Fruit fly (Drosophila melanogaster) whole organism, embryonic: ENCODE measurements around the gene CG34126.

Source experiments
- Abd-B ChIP-seq: fragments of 200-800 bp; sonication (Bioruptor generic); optimal IDR thresholded peaks from 2 replicates; lab custom pipeline; 2018; ENCODE audit warnings: missing biosample characterization, mild to moderate bottlenecking, missing genetic modification characterization, moderate library complexity
- BEAF-32 ChIP-seq: fragments of 200-800 bp; sonication (Bioruptor generic); optimal IDR thresholded peaks from 3 replicates; lab custom pipeline; 2017; ENCODE audit warnings: missing biosample characterization, missing genetic modification characterization, mild to moderate bottlenecking, moderate library complexity, missing genetic modification reagents
- CG13424 ChIP-seq: fragments of 200-800 bp; sonication (Bioruptor generic); optimal IDR thresholded peaks from 2 replicates; lab custom pipeline; 2019; ENCODE audit warnings: missing biosample characterization, mild to moderate bottlenecking, missing genetic modification characterization, moderate library complexity
- CG14860 ChIP-seq: fragments of 200-800 bp; sonication (Bioruptor generic); IDR thresholded peaks from 3 replicates; pipeline ENCODE4 v1.3.6; 2022; ENCODE audit warnings: missing biosample characterization, missing genetic modification characterization; ENCODE audit not compliant: partially characterized antibody
- CG15269 ChIP-seq: fragments of 200-800 bp; sonication (Bioruptor generic); optimal IDR thresholded peaks from 2 replicates; lab custom pipeline; 2018; ENCODE audit warnings: missing biosample characterization, mild to moderate bottlenecking, missing genetic modification characterization, moderate library complexity
- CG1529 ChIP-seq: fragments of 200-800 bp; sonication (Bioruptor generic); optimal IDR thresholded peaks from 3 replicates; lab custom pipeline; 2018; ENCODE audit warnings: missing biosample characterization, missing genetic modification characterization
- CG16813 ChIP-seq: fragments of 200-800 bp; sonication (Bioruptor generic); IDR thresholded peaks from 3 replicates; pipeline ENCODE4 v1.3.6; 2022; ENCODE audit warnings: missing biosample characterization, missing genetic modification characterization; ENCODE audit not compliant: partially characterized antibody
- CG16863 ChIP-seq: fragments of 200-800 bp; sonication (Bioruptor generic); optimal IDR thresholded peaks from 3 replicates; lab custom pipeline; 2016; ENCODE audit warnings: missing biosample characterization, missing genetic modification characterization
- CG17186 ChIP-seq: fragments of 200-800 bp; sonication (Bioruptor generic); optimal IDR thresholded peaks from 3 replicates; lab custom pipeline; 2017; ENCODE audit warnings: missing biosample characterization, missing genetic modification reagents, missing genetic modification characterization
- CG17802 ChIP-seq: fragments of 200-800 bp; sonication (Bioruptor generic); optimal IDR thresholded peaks from 2 replicates; lab custom pipeline; 2018; ENCODE audit warnings: missing biosample characterization, mild to moderate bottlenecking, missing genetic modification characterization, moderate library complexity
- CG17829 ChIP-seq: fragments of 200-800 bp; optimal IDR thresholded peaks from 2 replicates; lab custom pipeline; 2019; ENCODE audit warnings: missing biosample characterization, mild to moderate bottlenecking, missing genetic modification characterization, moderate library complexity
- CG2678 ChIP-seq: fragments of 200-800 bp; sonication (Bioruptor generic); optimal IDR thresholded peaks from 3 replicates; lab custom pipeline; 2019; ENCODE audit warnings: missing biosample characterization, mild to moderate bottlenecking, missing genetic modification characterization, moderate library complexity
- CG30403 ChIP-seq: fragments of 200-800 bp; sonication (Bioruptor generic); optimal IDR thresholded peaks from 3 replicates; lab custom pipeline; 2016; ENCODE audit warnings: missing biosample characterization, missing genetic modification characterization
- CG4328 ChIP-seq: fragments of 200-800 bp; sonication (Bioruptor generic); optimal IDR thresholded peaks from 3 replicates; lab custom pipeline; 2017; ENCODE audit warnings: missing biosample characterization, missing genetic modification reagents, missing genetic modification characterization
- CG5180 ChIP-seq: fragments of 200-800 bp; sonication (Bioruptor generic); optimal IDR thresholded peaks from 3 replicates; lab custom pipeline; 2017; ENCODE audit warnings: missing biosample characterization, missing genetic modification characterization, mild to moderate bottlenecking, moderate library complexity, missing genetic modification reagents
- CG6683 ChIP-seq: fragments of 200-800 bp; sonication (Bioruptor generic); optimal IDR thresholded peaks from 2 replicates; lab custom pipeline; 2017; ENCODE audit warnings: missing biosample characterization, mild to moderate bottlenecking, missing genetic modification characterization, missing genetic modification reagents
- CG7271 ChIP-seq: fragments of 200-800 bp; sonication (Bioruptor generic); optimal IDR thresholded peaks from 2 replicates; lab custom pipeline; 2018; ENCODE audit warnings: missing biosample characterization, mild to moderate bottlenecking, missing genetic modification characterization, moderate library complexity
- CG7963 ChIP-seq: fragments of 200-800 bp; sonication (Bioruptor generic); IDR thresholded peaks from 3 replicates; pipeline ENCODE4 v1.3.6; 2022; ENCODE audit warnings: missing biosample characterization, missing genetic modification characterization; ENCODE audit not compliant: partially characterized antibody
- CG8281 ChIP-seq: fragments of 200-800 bp; sonication (Bioruptor generic); optimal IDR thresholded peaks from 2 replicates; lab custom pipeline; 2018; ENCODE audit warnings: missing biosample characterization, mild to moderate bottlenecking, missing genetic modification characterization, moderate library complexity
- CG8290 ChIP-seq, 3 experiments: fragments of 200-800 bp; sonication (Bioruptor generic); optimal IDR thresholded peaks; 2 replicates each; lab custom pipeline; 2016 to 2019; ENCODE audit warnings: missing biosample characterization in 3 of 3, missing genetic modification characterization in 3 of 3, mild to moderate bottlenecking in 2 of 3, moderate library complexity in 1 of 3
- CG9215 ChIP-seq: fragments of 200-800 bp; sonication (Bioruptor generic); IDR thresholded peaks from 2 replicates; pipeline ENCODE4 v1.3.6; 2022; ENCODE audit warnings: missing biosample characterization, missing genetic modification characterization
- CG9797 ChIP-seq: fragments of 200-800 bp; sonication (Bioruptor generic); optimal IDR thresholded peaks from 3 replicates; lab custom pipeline; 2018; ENCODE audit warnings: missing biosample characterization, mild to moderate bottlenecking, missing genetic modification characterization
- Dbx ChIP-seq: fragments of 200-800 bp; sonication (Bioruptor generic); IDR thresholded peaks from 3 replicates; pipeline ENCODE4 v1.3.6; 2022; ENCODE audit warnings: missing biosample characterization, missing genetic modification characterization
- Gug ChIP-seq: fragments of 200-800 bp; sonication (Bioruptor generic); IDR thresholded peaks from 4 replicates; pipeline ENCODE4 v1.3.6; 2022; ENCODE audit warnings: missing biosample characterization, missing genetic modification characterization
- Hr3 ChIP-seq: fragments of 200-800 bp; sonication (Bioruptor generic); optimal IDR thresholded peaks from 3 replicates; lab custom pipeline; 2016; ENCODE audit warnings: missing biosample characterization, missing genetic modification characterization
- Lpt ChIP-seq: fragments of >200 bp; optimal IDR thresholded peaks from 2 replicates; lab custom pipeline; 2018; ENCODE audit warnings: missing biosample characterization, missing genetic modification characterization
- Oaz ChIP-seq: fragments of 200-800 bp; sonication (Bioruptor generic); IDR thresholded peaks from 2 replicates; pipeline ENCODE4 v1.3.6; 2022; ENCODE audit warnings: missing biosample characterization, missing genetic modification characterization
- Opbp ChIP-seq: fragments of 200-800 bp; sonication (Bioruptor generic); IDR thresholded peaks from 3 replicates; pipeline ENCODE4 v1.3.6; 2022; ENCODE audit warnings: missing biosample characterization, missing genetic modification characterization; ENCODE audit not compliant: partially characterized antibody
- Scr ChIP-seq: fragments of 200-800 bp; sonication (Bioruptor generic); IDR thresholded peaks from 2 replicates; pipeline ENCODE4 v1.3.6; 2022; ENCODE audit warnings: missing biosample characterization, missing genetic modification characterization; ENCODE audit not compliant: partially characterized antibody
- ap ChIP-seq: fragments of 200-800 bp; sonication (Bioruptor generic); IDR thresholded peaks from 2 replicates; pipeline ENCODE4 v1.3.6; 2022; ENCODE audit warnings: missing biosample characterization, missing genetic modification characterization
- bsh ChIP-seq, 2 experiments: fragments of 200-800 bp; sonication (Bioruptor generic); optimal IDR thresholded peaks; 2 replicates each; lab custom pipeline; 2017 to 2018; ENCODE audit warnings: mild to moderate bottlenecking in 2 of 2, missing biosample characterization in 2 of 2, missing genetic modification characterization in 2 of 2, moderate library complexity in 1 of 2
- ems ChIP-seq: fragments of 200-800 bp; sonication (Bioruptor generic); optimal IDR thresholded peaks from 3 replicates; lab custom pipeline; 2016; ENCODE audit warnings: missing biosample characterization, missing genetic modification characterization
- gce ChIP-seq: fragments of 200-800 bp; sonication (Bioruptor generic); IDR thresholded peaks from 3 replicates; pipeline ENCODE4 v1.3.6; 2022; ENCODE audit warnings: missing biosample characterization, missing genetic modification characterization
- gro ChIP-seq: fragments of 200-800 bp; sonication (Bioruptor generic); optimal IDR thresholded peaks from 2 replicates; lab custom pipeline; 2016; ENCODE audit warnings: missing biosample characterization, missing genetic modification characterization
- gsb-n ChIP-seq: fragments of 200-800 bp; sonication (Bioruptor generic); optimal IDR thresholded peaks from 3 replicates; lab custom pipeline; 2018; ENCODE audit warnings: missing biosample characterization, mild to moderate bottlenecking, missing genetic modification characterization
- jigr1 ChIP-seq: fragments of 200-800 bp; sonication (Bioruptor generic); IDR thresholded peaks from 3 replicates; pipeline ENCODE4 v1.3.6; 2022; ENCODE audit warnings: missing biosample characterization, missing genetic modification characterization
- ken ChIP-seq: fragments of 200-800 bp; sonication (Bioruptor generic); IDR thresholded peaks from 3 replicates; pipeline ENCODE4 v1.3.6; 2022; ENCODE audit warnings: missing biosample characterization, missing genetic modification characterization
- odd ChIP-seq: fragments of 200-800 bp; sonication (Bioruptor generic); optimal IDR thresholded peaks from 2 replicates; lab custom pipeline; 2017; ENCODE audit warnings: missing biosample characterization, mild to moderate bottlenecking, missing genetic modification characterization
- phol ChIP-seq: fragments of 200-800 bp; sonication (Bioruptor generic); optimal IDR thresholded peaks from 3 replicates; lab custom pipeline; 2018; ENCODE audit warnings: missing biosample characterization, mild to moderate bottlenecking, missing genetic modification characterization, moderate library complexity
- pros ChIP-seq: fragments of 200-800 bp; sonication (Bioruptor generic); optimal IDR thresholded peaks from 3 replicates; lab custom pipeline; 2019; ENCODE audit warnings: missing biosample characterization, mild to moderate bottlenecking, missing genetic modification characterization, moderate library complexity
- salm ChIP-seq: fragments of 200-800 bp; sonication (Bioruptor generic); optimal IDR thresholded peaks from 2 replicates; lab custom pipeline; 2018; ENCODE audit warnings: missing biosample characterization, mild to moderate bottlenecking, missing genetic modification characterization
- sens ChIP-seq: fragments of 200-800 bp; sonication (Bioruptor generic); peaks from one replicate; lab custom pipeline; 2016; ENCODE audit warnings: missing biosample characterization, missing genetic modification characterization
- shn ChIP-seq: fragments of 200-800 bp; sonication (Bioruptor generic); optimal IDR thresholded peaks from 3 replicates; lab custom pipeline; 2016; ENCODE audit warnings: missing biosample characterization, missing genetic modification characterization
- sob ChIP-seq: fragments of 200-800 bp; sonication (Bioruptor generic); IDR thresholded peaks from 2 replicates; pipeline ENCODE4 v1.3.6; 2022; ENCODE audit warnings: missing biosample characterization, missing genetic modification characterization
- sqz ChIP-seq: fragments of 200-800 bp; sonication (Bioruptor generic); optimal IDR thresholded peaks from 3 replicates; lab custom pipeline; 2018; ENCODE audit warnings: missing biosample characterization, mild to moderate bottlenecking, missing genetic modification characterization
- tio ChIP-seq: fragments of 200-800 bp; sonication (Bioruptor generic); optimal IDR thresholded peaks from 2 replicates; lab custom pipeline; 2017; ENCODE audit warnings: missing biosample characterization, missing genetic modification characterization, inconsistent platforms
- yki ChIP-seq: fragments of >200 bp; optimal IDR thresholded peaks from 3 replicates; lab custom pipeline; 2018
- zen2 ChIP-seq: fragments of 200-800 bp; sonication (Bioruptor generic); IDR thresholded peaks from 3 replicates; pipeline ENCODE4 v1.3.6; 2022; ENCODE audit warnings: missing biosample characterization, missing genetic modification characterization; ENCODE audit not compliant: partially characterized antibody
- zf30C ChIP-seq: fragments of 200-800 bp; sonication (Bioruptor generic); optimal IDR thresholded peaks from 3 replicates; lab custom pipeline; 2018; ENCODE audit warnings: missing biosample characterization, mild to moderate bottlenecking, missing genetic modification characterization

CG34126 gene

dm6 chr2L:4999389-5000032 is 18.1 kb downstream of the CG34126 start (continued):
- TF ChIP-seq CG9797 (GFP tag; lab: Kevin White, UChicago), result no peak
- peak; percentile 30 for TF ChIP-seq CG17829
- TF ChIP-seq CG30403 (GFP tag; lab: Kevin White, UChicago), result peak; percentile 49
- no peak for TF ChIP-seq Oaz
- peak; percentile 56 for TF ChIP-seq gsb-n (tag; lab: Kevin White, UChicago)
- TF ChIP-seq phol, result peak; percentile 74
- no peak for TF ChIP-seq CG6683 (GFP tag; lab: Kevin White, UChicago)
- no peak for TF ChIP-seq CG1529 (GFP tag; lab: Kevin White, UChicago)
- TF ChIP-seq jigr1 (GFP tag; lab: Robert Waterston, UW), result no peak
- TF ChIP-seq sqz (GFP tag; lab: Kevin White, UChicago), result peak; percentile 21
- TF ChIP-seq CG16813 (GFP tag; lab: Robert Waterston, UW), result no peak
- peak; percentile 80 for TF ChIP-seq CG15269
- peak; percentile 37; the same call in 2 of the 3 replicates for TF ChIP-seq gce (GFP tag; lab: Robert Waterston, UW)
- peak; percentile 21 for TF ChIP-seq gro (GFP tag; lab: Kevin White, UChicago)
- no peak for TF ChIP-seq Abd-B (GFP tag; lab: Kevin White, UChicago)
- TF ChIP-seq Dbx (GFP tag; lab: Robert Waterston, UW), result no peak; the same call in 1 of the 3 replicates
- no peak for TF ChIP-seq CG8290 (GFP tag; optimal IDR thresholded peaks at IDR 0.05; lab: Kevin White, UChicago)
- TF ChIP-seq CG8290 (tag; optimal IDR thresholded peaks at IDR 0.05; lab: Kevin White, UChicago), result peak; percentile 75 to 90
- no peak for TF ChIP-seq CG14860
- TF ChIP-seq CG17186 (GFP tag; lab: Kevin White, UChicago), result no peak
- peak; percentile 49; the same call in 1 of the 2 replicates for TF ChIP-seq ap (GFP tag; lab: Robert Waterston, UW)
- TF ChIP-seq Hr3 (GFP tag; lab: Kevin White, UChicago), result peak; percentile 46
- TF ChIP-seq CG4328 (GFP tag; lab: Kevin White, UChicago), result peak; percentile 31
- peak; percentile 77 for TF ChIP-seq CG2678
- no peak for TF ChIP-seq Opbp (GFP tag; lab: Robert Waterston, UW)
- peak; percentile 51 for TF ChIP-seq tio (GFP tag; lab: Kevin White, UChicago)
- no peak for TF ChIP-seq zf30C (GFP tag; lab: Kevin White, UChicago)
- TF ChIP-seq Lpt (GFP tag; lab: Kevin White, UChicago), result no peak
- TF ChIP-seq CG8281 (tag; lab: Kevin White, UChicago), result peak; percentile 33
- TF ChIP-seq CG7271, result no peak
- TF ChIP-seq shn (GFP tag; lab: Kevin White, UChicago), result peak; percentile 47
- no peak for TF ChIP-seq CG17802 (tag; lab: Kevin White, UChicago)
- no peak for TF ChIP-seq pros (GFP tag; lab: Kevin White, UChicago)
- peak; percentile 18 to 74 for TF ChIP-seq bsh (GFP tag; optimal IDR thresholded peaks at IDR 0.05; lab: Kevin White, UChicago)
- TF ChIP-seq salm (tag; lab: Kevin White, UChicago), result peak; percentile 59
- TF ChIP-seq sens (GFP tag; lab: Kevin White, UChicago), result peak; percentile 95
- TF ChIP-seq BEAF-32, result no peak
- TF ChIP-seq ken, result peak; percentile 70
- peak; percentile 85 for TF ChIP-seq Gug (GFP tag; lab: Robert Waterston, UW)
- peak; percentile 61 for TF ChIP-seq ems (GFP tag; lab: Kevin White, UChicago)
- peak; percentile 64 for TF ChIP-seq CG13424 (tag; lab: Kevin White, UChicago)
- peak; percentile 55 for TF ChIP-seq CG16863 (GFP tag; lab: Kevin White, UChicago)
- TF ChIP-seq zen2 (GFP tag; lab: Robert Waterston, UW), result no peak
- no peak for TF ChIP-seq yki (lab: Kevin White, UChicago)
- no peak for TF ChIP-seq Scr (GFP tag; lab: Robert Waterston, UW)
- TF ChIP-seq sob, result peak; percentile 71
- TF ChIP-seq CG9215 (GFP tag; lab: Robert Waterston, UW), result peak; percentile 55; the same call in 1 of the 2 replicates
- peak; percentile 22 for TF ChIP-seq CG5180 (GFP tag; lab: Kevin White, UChicago)
- TF ChIP-seq CG7963 (GFP tag; lab: Robert Waterston, UW), result no peak
- peak; percentile 41 for TF ChIP-seq odd (GFP tag; lab: Kevin White, UChicago)
